Worm (Caenorhabditis elegans): ENCODE data around the gene col-96.
A peak's percentile ranks its signal among the peaks of the same experiment; 100 is the strongest.

col-96 gene

ce11 chrIII:11666819-11667218, 39.7 kb downstream of the col-96 start:
- TF ChIP-seq med-1 (GFP tag; optimal IDR thresholded peaks at IDR 0.05; ENCODE audit: insufficient read depth) = no peak
- TF ChIP-seq flt-1 (GFP tag; IDR thresholded peaks at IDR 0.05) = no peak
- TF ChIP-seq klf-2 (GFP tag; conservative IDR thresholded peaks at IDR 0.05) = no peak
- no peak for TF ChIP-seq ztf-29 (GFP tag; IDR thresholded peaks at IDR 0.05)
- no peak for TF ChIP-seq ztf-23 (GFP tag; IDR thresholded peaks at IDR 0.05)
- no peak for TF ChIP-seq ref-1 (GFP tag; conservative IDR thresholded peaks at IDR 0.05)
- no peak for TF ChIP-seq cog-1 (tag; optimal IDR thresholded peaks at IDR 0.05)
- no peak for TF ChIP-seq T22C8.4 (GFP tag; IDR thresholded peaks at IDR 0.05)
- TF ChIP-seq tab-1 (GFP tag; IDR thresholded peaks at IDR 0.05) = no peak

- no peak for TF ChIP-seq ztf-23 (GFP tag; IDR thresholded peaks at IDR 0.05)
- no peak for TF ChIP-seq ztf-29 (GFP tag; IDR thresholded peaks at IDR 0.05)
- TF ChIP-seq ref-1 (GFP tag; conservative IDR thresholded peaks at IDR 0.05) = no peak
- no peak for TF ChIP-seq med-1 (GFP tag; optimal IDR thresholded peaks at IDR 0.05; ENCODE audit: insufficient read depth)
- TF ChIP-seq cog-1 (tag; optimal IDR thresholded peaks at IDR 0.05) = no peak
- TF ChIP-seq klf-2 (GFP tag; conservative IDR thresholded peaks at IDR 0.05) = no peak
- no peak for TF ChIP-seq flt-1 (GFP tag; IDR thresholded peaks at IDR 0.05)
- no peak for TF ChIP-seq T22C8.4 (GFP tag; IDR thresholded peaks at IDR 0.05)
- no peak for TF ChIP-seq tab-1 (GFP tag; IDR thresholded peaks at IDR 0.05)
These were observed 43.2 kb downstream of the col-96 start for ce11 chrIII:11663400-11663799.

ce11 chrIII:11660736-11661135, 45.8 kb downstream of the col-96 start:
- TF ChIP-seq T22C8.4 (GFP tag; IDR thresholded peaks at IDR 0.05) (no peak), klf-2 (GFP tag; conservative IDR thresholded peaks at IDR 0.05) (no peak), flt-1 (GFP tag; IDR thresholded peaks at IDR 0.05) (no peak), tab-1 (GFP tag; IDR thresholded peaks at IDR 0.05) (no peak), med-1 (GFP tag; optimal IDR thresholded peaks at IDR 0.05; ENCODE audit: insufficient read depth) (no peak), cog-1 (tag; optimal IDR thresholded peaks at IDR 0.05) (no peak), ref-1 (GFP tag; conservative IDR thresholded peaks at IDR 0.05) (no peak), ztf-29 (GFP tag; IDR thresholded peaks at IDR 0.05) (no peak), ztf-23 (GFP tag; IDR thresholded peaks at IDR 0.05) (no peak)

- TF ChIP-seq tab-1 (GFP tag; IDR thresholded peaks at IDR 0.05) (no peak), flt-1 (GFP tag; IDR thresholded peaks at IDR 0.05) (no peak)
These were observed 46.8 kb downstream of the col-96 start for ce11 chrIII:11659804-11660203.

- TF ChIP-seq flt-1 (GFP tag; IDR thresholded peaks at IDR 0.05) = no peak
- TF ChIP-seq cog-1 (tag; optimal IDR thresholded peaks at IDR 0.05) = peak; percentile 2
These were observed 49.3 kb downstream of the col-96 start, which contains the start of gene crh-1 for ce11 chrIII:11657185-11657817. Gene crh-1, plus strand, starts transcription at chrIII:11657767.

- TF ChIP-seq ztf-23 (GFP tag; IDR thresholded peaks at IDR 0.05) (no peak), tab-1 (GFP tag; IDR thresholded peaks at IDR 0.05) (no peak), T22C8.4 (GFP tag; IDR thresholded peaks at IDR 0.05) (no peak)
These were observed 50.2 kb downstream of the col-96 start for ce11 chrIII:11656389-11656788.
